Fruit fly (Drosophila melanogaster): ENCODE measurements around the gene CG3558.

DNA sequence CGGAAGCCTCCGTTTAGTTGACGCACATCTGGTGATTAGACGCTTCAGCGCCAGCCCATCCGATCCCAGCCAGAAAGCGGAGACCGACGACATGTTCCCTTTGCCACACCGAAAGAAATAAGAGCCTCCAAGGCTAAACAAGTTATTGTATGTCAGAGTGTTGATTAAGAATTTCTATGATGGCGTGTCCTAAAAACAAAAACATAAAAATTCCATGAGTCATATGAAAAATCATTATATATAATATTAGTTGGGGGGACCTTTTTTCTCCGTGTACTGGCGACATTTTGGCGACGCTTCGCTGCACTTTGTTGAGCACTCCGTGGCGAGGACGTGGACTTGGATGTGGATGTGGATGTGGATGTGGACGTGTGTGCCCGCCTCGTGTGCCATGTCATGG lies 20.1 kb downstream of the CG3558 start:
- TF ChIP-seq Myc (optimal IDR thresholded peaks at IDR 0.05) (no peak), Sin3A (optimal IDR thresholded peaks at IDR 0.05) (no peak), psq (optimal IDR thresholded peaks at IDR 0.05) (no peak), h (optimal IDR thresholded peaks at IDR 0.05) (no peak)

All from Kc167 (cell line).